Worm (Caenorhabditis elegans) whole organism, midembryonic: ENCODE data around the gene sre-56.

ENCODE experiments used
- T22C8.4 ChIP-seq: fragments of 200-800 bp; sonication (Bioruptor generic); IDR thresholded peaks from 2 replicates; pipeline ENCODE4 v1.3.6; 2022; ENCODE audit warnings: missing genetic modification characterization, missing compliant biosample characterization
- cog-1 ChIP-seq: sonication (generic microtip); optimal IDR thresholded peaks from 2 replicates; lab custom pipeline; 2016; ENCODE audit warnings: missing genetic modification characterization, missing compliant biosample characterization
- flt-1 ChIP-seq: fragments of 200-800 bp; sonication (Bioruptor generic); IDR thresholded peaks from 2 replicates; pipeline ENCODE4 v1.3.6; 2022; ENCODE audit warnings: missing genetic modification characterization, missing compliant biosample characterization
- klf-2 ChIP-seq: fragments of 200-800 bp; sonication (Bioruptor generic); conservative IDR thresholded peaks from 2 replicates; pipeline ENCODE4 v1.3.6; 2022; ENCODE audit warnings: missing genetic modification reagents, missing genetic modification characterization, missing compliant biosample characterization
- med-1 ChIP-seq: sonication (generic microtip); optimal IDR thresholded peaks from 2 replicates; lab custom pipeline; 2017; ENCODE audit warnings: missing genetic modification characterization, mild to moderate bottlenecking, missing compliant biosample characterization, antibody characterized with exemption, missing genetic modification reagents; ENCODE audit not compliant: insufficient read depth
- ref-1 ChIP-seq: fragments of 200-800 bp; sonication (Bioruptor generic); conservative IDR thresholded peaks from 2 replicates; pipeline ENCODE4 v1.3.6; 2022; ENCODE audit warnings: missing genetic modification reagents, missing genetic modification characterization, missing compliant biosample characterization
- tab-1 ChIP-seq: fragments of 200-800 bp; sonication (Bioruptor generic); IDR thresholded peaks from 2 replicates; pipeline ENCODE4 v1.3.6; 2022; ENCODE audit warnings: missing genetic modification characterization, missing compliant biosample characterization
- ztf-23 ChIP-seq: fragments of 200-800 bp; sonication (Bioruptor generic); IDR thresholded peaks from 2 replicates; pipeline ENCODE4 v1.3.6; 2022; ENCODE audit warnings: missing genetic modification reagents, missing genetic modification characterization, missing compliant biosample characterization
- ztf-29 ChIP-seq: fragments of 200-800 bp; sonication (Bioruptor generic); IDR thresholded peaks from 2 replicates; pipeline ENCODE4 v1.3.6; 2022; ENCODE audit warnings: missing genetic modification reagents, missing genetic modification characterization, missing compliant biosample characterization

Gene sre-56

DNA sequence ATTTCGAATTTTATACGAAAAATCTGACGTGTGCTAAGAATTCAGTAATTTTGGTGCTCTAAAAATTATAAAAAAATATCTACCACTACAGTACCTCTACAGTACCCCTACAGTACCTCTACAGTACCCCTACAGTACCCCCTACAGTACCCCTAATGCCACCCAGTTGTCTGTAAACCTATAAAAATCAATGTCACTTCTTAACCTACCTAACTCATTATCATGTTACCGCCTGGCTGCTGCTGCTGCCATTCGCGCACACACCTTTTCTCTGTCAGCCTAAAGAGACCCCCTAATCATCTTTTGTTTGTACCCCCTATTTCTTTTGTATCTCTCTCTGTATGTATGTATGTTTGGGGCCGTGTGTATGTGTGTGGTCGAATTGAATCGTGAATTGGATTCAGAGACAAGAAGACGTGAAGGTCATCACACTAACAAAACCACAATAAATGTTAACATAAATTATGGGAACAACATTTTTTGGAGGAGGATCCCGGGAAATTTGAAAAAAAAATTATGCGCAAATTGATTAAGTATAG lies 26.5 kb downstream of the sre-56 start:
- no peak for TF ChIP-seq flt-1
- TF ChIP-seq tab-1 = peak; percentile 60; the same call in 1 of the 2 replicates

DNA sequence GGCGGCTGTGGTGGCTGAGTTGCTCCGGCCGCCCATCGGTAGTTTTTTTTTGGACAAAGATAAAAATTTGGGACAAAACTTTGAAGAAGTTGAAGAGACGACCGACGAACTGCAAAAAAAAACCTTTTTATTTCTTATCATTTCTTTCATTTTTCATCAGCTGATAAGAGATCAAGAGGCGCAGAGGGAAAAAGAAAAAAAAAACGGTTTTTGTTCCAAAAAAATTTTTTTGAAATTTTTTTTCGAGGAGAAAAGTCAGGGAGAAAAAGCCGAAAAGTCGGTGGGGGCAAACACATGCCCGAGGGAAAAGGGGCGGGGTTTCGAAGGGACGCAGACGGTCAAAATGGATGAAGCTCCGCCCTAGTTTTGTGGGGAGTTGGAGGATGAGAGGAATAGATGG lies 27.9 kb downstream of the sre-56 start, which contains the start of gene ras-1:
ras-1 (minus strand) TSS at position 129 of the 400 bp plus-strand sequence.
- no peak for TF ChIP-seq flt-1
- no peak for TF ChIP-seq klf-2 (GFP tag; lab: Robert Waterston, UW)
- no peak for TF ChIP-seq ztf-29
- TF ChIP-seq T22C8.4 (GFP tag; lab: Robert Waterston, UW) = no peak

DNA sequence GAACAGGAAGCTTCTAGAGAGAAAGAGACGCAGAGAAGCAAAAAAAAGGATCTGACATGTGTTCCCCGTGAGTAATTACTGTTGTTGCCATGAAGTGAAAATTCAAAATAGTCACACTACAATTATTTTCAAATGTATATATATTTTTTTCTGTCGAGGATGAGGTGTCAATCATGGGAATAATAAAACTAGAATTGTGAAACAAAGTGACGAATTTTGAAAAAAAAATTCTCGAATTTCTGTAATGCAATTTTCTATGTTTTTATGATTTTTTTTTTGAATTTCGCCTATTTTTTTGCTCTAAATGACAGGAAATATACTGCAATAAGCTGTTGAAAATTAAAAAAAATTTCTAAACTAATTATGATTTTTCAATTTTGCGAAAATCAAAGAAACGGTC lies 28.8 kb downstream of the sre-56 start:
- no peak for TF ChIP-seq med-1

DNA sequence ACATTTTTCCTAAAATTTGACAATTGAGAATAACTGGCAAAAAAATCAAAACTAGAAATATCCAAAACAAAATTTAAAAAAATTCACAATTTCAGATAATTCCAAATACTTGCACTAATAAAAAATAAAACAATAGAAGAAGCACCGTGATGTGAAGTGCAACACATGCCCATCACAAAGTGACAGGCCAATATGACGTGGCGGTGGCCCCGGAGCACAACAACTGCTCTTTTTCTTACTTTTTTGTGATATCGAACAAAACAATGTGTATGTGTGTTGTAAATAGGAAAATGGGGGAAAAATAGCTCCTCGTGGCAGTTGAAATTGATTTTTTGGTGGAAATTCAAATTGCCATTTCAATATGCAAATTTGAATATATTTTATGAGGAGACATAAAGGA lies 29.6 kb downstream of the sre-56 start:
- no peak for TF ChIP-seq T22C8.4 (GFP tag; lab: Robert Waterston, UW)
- no peak for TF ChIP-seq klf-2 (GFP tag; lab: Robert Waterston, UW)
- no peak for TF ChIP-seq cog-1 (tag; lab: Kevin White, UChicago)
- no peak for TF ChIP-seq flt-1
- TF ChIP-seq ref-1 (GFP tag; lab: Robert Waterston, UW) = no peak
- no peak for TF ChIP-seq ztf-29
- no peak for TF ChIP-seq med-1
- no peak for TF ChIP-seq ztf-23 (GFP tag; lab: Robert Waterston, UW)
- TF ChIP-seq tab-1 = no peak

DNA sequence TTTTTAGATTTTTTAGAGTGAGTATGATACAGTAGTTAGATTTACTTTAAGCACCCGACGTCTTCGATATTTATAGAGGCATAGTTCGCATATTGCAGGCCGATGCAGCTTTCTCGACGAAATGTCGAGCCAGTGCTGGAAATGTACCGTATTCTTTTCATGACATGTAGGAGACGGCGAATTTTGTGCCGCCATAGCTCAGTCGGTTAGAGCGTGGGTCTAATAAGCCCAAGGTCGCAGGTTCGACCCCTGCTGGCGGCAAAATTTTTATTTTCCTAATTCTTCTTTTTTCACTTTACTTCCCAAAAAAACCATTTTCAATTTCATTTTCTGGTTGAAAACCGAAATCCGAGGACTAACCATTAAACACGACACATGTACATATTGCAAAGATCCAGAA lies 38.0 kb downstream of the sre-56 start:
- no peak for TF ChIP-seq tab-1
- no peak for TF ChIP-seq T22C8.4 (GFP tag; lab: Robert Waterston, UW)
- TF ChIP-seq flt-1 = peak; percentile 73
- TF ChIP-seq ref-1 (GFP tag; lab: Robert Waterston, UW) = 0 out of 2 replicates have a peak, but pooled peaks have one; percentile 29
- 0 out of 2 replicates have a peak, but pooled peaks have one; percentile 49 for TF ChIP-seq ztf-29

DNA sequence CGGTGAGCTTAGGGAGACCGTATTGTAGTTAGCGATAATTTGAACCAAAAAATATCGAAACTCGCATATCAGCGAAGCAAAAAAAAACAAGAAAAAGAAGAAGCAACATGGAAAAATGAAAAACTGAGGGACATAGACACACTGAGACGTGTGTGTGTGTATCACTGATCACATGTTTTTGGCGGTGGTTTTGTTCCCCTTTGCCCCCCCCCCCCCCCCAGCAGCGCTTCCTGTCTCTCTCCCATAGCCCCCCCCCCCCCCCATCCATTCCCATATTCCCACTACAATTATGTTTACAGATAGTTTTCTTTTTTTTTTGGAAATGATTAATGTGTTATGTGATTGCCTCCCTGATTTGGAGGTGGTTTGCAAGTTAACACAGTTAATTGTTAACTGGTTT lies 44.9 kb downstream of the sre-56 start:
- TF ChIP-seq T22C8.4 (GFP tag; lab: Robert Waterston, UW) (no peak), ztf-23 (GFP tag; lab: Robert Waterston, UW) (no peak), cog-1 (tag; lab: Kevin White, UChicago) (no peak), med-1 (no peak), flt-1 (no peak), ztf-29 (no peak), tab-1 (no peak), klf-2 (GFP tag; lab: Robert Waterston, UW) (no peak), ref-1 (GFP tag; lab: Robert Waterston, UW) (no peak)

DNA sequence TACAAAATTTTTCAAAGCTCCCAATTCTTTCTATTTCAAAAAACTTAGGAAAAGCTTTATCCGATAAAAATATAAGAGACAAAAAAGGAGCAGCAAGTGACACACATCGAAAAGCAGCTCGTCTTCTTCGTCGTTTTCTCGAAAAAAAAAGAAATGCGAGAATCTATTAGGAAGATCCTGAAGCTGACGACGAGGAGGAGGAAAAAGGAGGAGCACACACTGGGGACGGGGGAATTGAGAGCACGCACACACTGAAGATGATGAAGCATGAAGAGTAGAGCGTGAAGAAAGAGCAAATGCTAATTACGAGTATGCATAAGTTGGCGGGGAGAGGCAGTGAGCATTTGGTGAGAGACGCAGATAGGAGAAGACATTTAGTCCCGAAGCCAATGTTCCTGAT lies 49.7 kb downstream of the sre-56 start:
- no peak for TF ChIP-seq ztf-29
- no peak for TF ChIP-seq tab-1
- TF ChIP-seq klf-2 (GFP tag; lab: Robert Waterston, UW) = no peak
- TF ChIP-seq ztf-23 (GFP tag; lab: Robert Waterston, UW) = no peak
- TF ChIP-seq med-1 = no peak
- TF ChIP-seq cog-1 (tag; lab: Kevin White, UChicago) = no peak
- TF ChIP-seq T22C8.4 (GFP tag; lab: Robert Waterston, UW) = no peak
- no peak for TF ChIP-seq flt-1
- no peak for TF ChIP-seq ref-1 (GFP tag; lab: Robert Waterston, UW)
